Worm (Caenorhabditis elegans) whole organism, L1 larva: ENCODE measurements around the gene vps-36.

Experiments used
- aly-2 ChIP-seq: fragments of 150-350 bp; optimal IDR thresholded peaks from 2 replicates; lab custom pipeline; 2014; ENCODE audit warnings: missing biosample characterization, missing genetic modification characterization
- blmp-1 ChIP-seq: fragments of 150-350 bp; optimal IDR thresholded peaks from 2 replicates; lab custom pipeline; 2014; ENCODE audit warnings: missing biosample characterization, missing genetic modification characterization
- ceh-82 ChIP-seq, 3 experiments: fragments of 150-350 bp in 1 of 3; sonication (generic microtip) in 2 of 3; optimal IDR thresholded peaks; 2 replicates each; lab custom pipeline; 2014 to 2017; ENCODE audit warnings: missing biosample characterization in 3 of 3, missing genetic modification characterization in 3 of 3
- dpl-1 ChIP-seq, 3 experiments: fragments of 150-350 bp in 2 of 3; sonication (generic microtip) in 1 of 3; optimal IDR thresholded peaks; 2 replicates each; lab custom pipeline; 2014 to 2017; ENCODE audit warnings: missing biosample characterization in 3 of 3, missing genetic modification characterization in 3 of 3, missing genetic modification reagents in 3 of 3
- efl-3 ChIP-seq: fragments of 200-800 bp; sonication (Bioruptor generic); optimal IDR thresholded peaks from 2 replicates; lab custom pipeline; 2018; ENCODE audit warnings: mild to moderate bottlenecking, missing genetic modification characterization, missing compliant biosample characterization
- egl-27 ChIP-seq, 2 experiments: fragments of 150-350 bp in 1 of 2; sonication (generic microtip); optimal IDR thresholded peaks; 3 replicates each; lab custom pipeline; 2017 to 2018; ENCODE audit warnings: missing biosample characterization in 2 of 2, missing genetic modification characterization in 2 of 2, missing genetic modification reagents in 2 of 2
- fkh-10 ChIP-seq: sonication (generic microtip); optimal IDR thresholded peaks from 2 replicates; lab custom pipeline; 2017; ENCODE audit warnings: missing biosample characterization, missing genetic modification reagents, missing genetic modification characterization
- nhr-11 ChIP-seq: fragments of 150-350 bp; optimal IDR thresholded peaks from 2 replicates; lab custom pipeline; 2014; ENCODE audit warnings: missing biosample characterization, missing genetic modification characterization
- nhr-71 ChIP-seq: sonication (generic microtip); optimal IDR thresholded peaks from 2 replicates; lab custom pipeline; 2016; ENCODE audit warnings: mild to moderate bottlenecking, missing genetic modification characterization, moderate library complexity, missing compliant biosample characterization
- skn-1 ChIP-seq: fragments of 150-350 bp; optimal IDR thresholded peaks from 2 replicates; lab custom pipeline; 2014; ENCODE audit warnings: missing biosample characterization, missing genetic modification characterization
- ztf-4 ChIP-seq: fragments of 150-350 bp; optimal IDR thresholded peaks from 2 replicates; lab custom pipeline; 2014; ENCODE audit warnings: missing biosample characterization, missing genetic modification characterization

- TF ChIP-seq fkh-10 (no peak), blmp-1 (tag; lab: Kevin White, UChicago) (no peak), egl-27 (tag; optimal IDR thresholded peaks at IDR 0.05; lab: Kevin White, UChicago) (no peak), dpl-1 (GFP tag; optimal IDR thresholded peaks at IDR 0.05; lab: Kevin White, UChicago) (peak in 1 of 3 experiments; percentile 12), ztf-4 (tag; lab: Kevin White, UChicago) (no peak), ceh-82 (tag; optimal IDR thresholded peaks at IDR 0.05; lab: Kevin White, UChicago) (no peak), skn-1 (tag; lab: Kevin White, UChicago) (peak; percentile 72), nhr-11 (tag; lab: Kevin White, UChicago) (no peak), nhr-71 (tag; lab: Kevin White, UChicago) (peak; percentile 48), aly-2 (tag; lab: Kevin White, UChicago) (no peak), efl-3 (GFP tag; lab: Kevin White, UChicago) (no peak)
Measured at ce11 chrV:10938739-10939138, 21.7 kb downstream of the vps-36 start, which contains the start of gene F17C11.11.
